Worm (Caenorhabditis elegans): ENCODE results near the gene npr-31.

ce11 chrII:7189120-7189519 is 44.7 kb downstream of the npr-31 start, which contains the start of gene E04F6.4:
- TF ChIP-seq nhr-12 (tag; optimal IDR thresholded peaks at IDR 0.05) (no peak), nhr-237 (tag; optimal IDR thresholded peaks at IDR 0.05) (no peak), snpc-4 (tag; optimal IDR thresholded peaks at IDR 0.05) (no peak), nhr-76 (tag; optimal IDR thresholded peaks at IDR 0.05) (no peak), unc-39 (tag; optimal IDR thresholded peaks at IDR 0.05) (no peak), pha-4 (tag; optimal IDR thresholded peaks at IDR 0.05) (no peak), mab-5 (tag; optimal IDR thresholded peaks at IDR 0.05) (no peak), elt-3 (tag; optimal IDR thresholded peaks at IDR 0.05) (no peak), lin-13 (tag; optimal IDR thresholded peaks at IDR 0.05) (no peak), unc-120 (tag; optimal IDR thresholded peaks at IDR 0.05; ENCODE audit: poor library complexity, severe bottlenecking) (no peak), unc-62 (GFP tag; optimal IDR thresholded peaks at IDR 0.05) (no peak)
